Fruit fly (Drosophila melanogaster) Kc167 (cell line): ENCODE data around the gene Trax.

Experiments used
- Myc ChIP-seq: fragments of >200 bp; optimal IDR thresholded peaks from 2 replicates; lab custom pipeline; 2017; ENCODE audit warnings: missing external identifiers
- Sin3A ChIP-seq: fragments of >200 bp; optimal IDR thresholded peaks from 2 replicates; lab custom pipeline; 2018; ENCODE audit warnings: missing external identifiers
- h ChIP-seq: fragments of >200 bp; optimal IDR thresholded peaks from 3 replicates; lab custom pipeline; 2018; ENCODE audit warnings: missing external identifiers
- insv ChIP-seq: fragments of >200 bp; optimal IDR thresholded peaks from 3 replicates; lab custom pipeline; 2018; ENCODE audit warnings: missing external identifiers
- psq ChIP-seq: fragments of >200 bp; optimal IDR thresholded peaks from 2 replicates; lab custom pipeline; 2017; ENCODE audit warnings: missing external identifiers

- TF ChIP-seq Myc (lab: Kevin White, UChicago), result no peak
- TF ChIP-seq psq (lab: Kevin White, UChicago), result no peak
- no peak for TF ChIP-seq h (lab: Kevin White, UChicago)
- TF ChIP-seq insv (lab: Kevin White, UChicago), result no peak
- TF ChIP-seq Sin3A (lab: Kevin White, UChicago), result no peak
Observed at dm6 chr3R:15342432-15342925, 19.0 kb upstream of the Trax start.
